Fruit fly (Drosophila melanogaster) whole organism, prepupa: Measurements from ENCODE around the gene Or67c.

Source experiments
- Blimp-1 ChIP-seq: fragments of 200-800 bp; sonication (Bioruptor generic); optimal IDR thresholded peaks from 3 replicates; lab custom pipeline; 2017; ENCODE audit warnings: missing biosample characterization, missing genetic modification characterization, mild to moderate bottlenecking, moderate library complexity, missing genetic modification reagents
- CG10631 ChIP-seq: fragments of 200-800 bp; sonication (Bioruptor generic); optimal IDR thresholded peaks from 2 replicates; lab custom pipeline; 2016; ENCODE audit warnings: missing biosample characterization, missing genetic modification characterization
- CG10669 ChIP-seq: fragments of 200-800 bp; sonication (Bioruptor generic); optimal IDR thresholded peaks from 3 replicates; lab custom pipeline; 2018; ENCODE audit warnings: missing biosample characterization, mild to moderate bottlenecking, missing genetic modification characterization, moderate library complexity
- CG11294 ChIP-seq: fragments of 200-800 bp; sonication (Bioruptor generic); IDR thresholded peaks from 2 replicates; pipeline ENCODE4 v1.3.6; 2022; ENCODE audit warnings: missing biosample characterization, missing genetic modification characterization
- CG11762 ChIP-seq: fragments of 200-800 bp; sonication (Bioruptor generic); optimal IDR thresholded peaks from 3 replicates; lab custom pipeline; 2016; ENCODE audit warnings: missing biosample characterization, missing genetic modification characterization; ENCODE audit not compliant: insufficient read depth
- CG11902 ChIP-seq: fragments of 200-800 bp; sonication (Bioruptor generic); optimal IDR thresholded peaks from 3 replicates; lab custom pipeline; 2016; ENCODE audit warnings: missing biosample characterization, missing genetic modification characterization
- CG15336 ChIP-seq: fragments of 200-800 bp; sonication (Bioruptor generic); IDR thresholded peaks from 2 replicates; pipeline ENCODE4 v1.3.6; 2022; ENCODE audit warnings: missing biosample characterization, missing genetic modification characterization
- CG3032 ChIP-seq: fragments of 200-800 bp; optimal IDR thresholded peaks from 2 replicates; lab custom pipeline; 2019; ENCODE audit warnings: missing biosample characterization, mild to moderate bottlenecking, missing genetic modification characterization, moderate library complexity
- CG31627 ChIP-seq: fragments of 200-800 bp; sonication (Bioruptor generic); optimal IDR thresholded peaks from 3 replicates; lab custom pipeline; 2016; ENCODE audit warnings: missing biosample characterization, missing genetic modification characterization
- CG34406 ChIP-seq: fragments of 200-800 bp; sonication (Bioruptor generic); optimal IDR thresholded peaks from 3 replicates; lab custom pipeline; 2016; ENCODE audit warnings: missing biosample characterization, missing genetic modification characterization
- CG3919 ChIP-seq: fragments of 200-800 bp; sonication (Bioruptor generic); optimal IDR thresholded peaks from 3 replicates; lab custom pipeline; 2016; ENCODE audit warnings: missing biosample characterization, missing genetic modification characterization
- CG4318 ChIP-seq: fragments of 200-800 bp; sonication (Bioruptor generic); optimal IDR thresholded peaks from 3 replicates; lab custom pipeline; 2017; ENCODE audit warnings: missing biosample characterization, mild to moderate bottlenecking, missing genetic modification characterization
- CG6163 ChIP-seq: fragments of 200-800 bp; sonication (Bioruptor generic); IDR thresholded peaks from 3 replicates; pipeline ENCODE4 v1.3.6; 2022; ENCODE audit warnings: missing biosample characterization, missing genetic modification characterization
- CG6276 ChIP-seq: fragments of 200-800 bp; sonication (Bioruptor generic); optimal IDR thresholded peaks from 2 replicates; lab custom pipeline; 2017; ENCODE audit warnings: missing biosample characterization, mild to moderate bottlenecking, missing genetic modification characterization
- CG6792 ChIP-seq: fragments of 200-800 bp; sonication (Bioruptor generic); optimal IDR thresholded peaks from 3 replicates; lab custom pipeline; 2016; ENCODE audit warnings: missing biosample characterization, missing genetic modification characterization
- CG6808 ChIP-seq: fragments of 200-800 bp; sonication (Bioruptor generic); optimal IDR thresholded peaks from 3 replicates; lab custom pipeline; 2017; ENCODE audit warnings: missing biosample characterization, missing genetic modification characterization, mild to moderate bottlenecking, moderate library complexity, missing genetic modification reagents
- CG6854 ChIP-seq: fragments of 200-800 bp; sonication (Bioruptor generic); optimal IDR thresholded peaks from 2 replicates; lab custom pipeline; 2017; ENCODE audit warnings: missing biosample characterization, mild to moderate bottlenecking, missing genetic modification characterization
- CG7368 ChIP-seq: fragments of 200-800 bp; sonication (Bioruptor generic); optimal IDR thresholded peaks from 3 replicates; lab custom pipeline; 2016; ENCODE audit warnings: missing biosample characterization, missing genetic modification characterization
- CG8119 ChIP-seq: fragments of 200-800 bp; sonication (Bioruptor generic); IDR thresholded peaks from 3 replicates; pipeline ENCODE4 v1.3.6; 2022; ENCODE audit warnings: missing biosample characterization, missing genetic modification characterization
- CG8632 ChIP-seq: fragments of 200-800 bp; sonication (Bioruptor generic); optimal IDR thresholded peaks from 3 replicates; lab custom pipeline; 2016; ENCODE audit warnings: missing biosample characterization, missing genetic modification characterization
- CG9139 ChIP-seq: fragments of 200-800 bp; sonication (Bioruptor generic); optimal IDR thresholded peaks from 3 replicates; lab custom pipeline; 2017; ENCODE audit warnings: missing biosample characterization, mild to moderate bottlenecking, missing genetic modification characterization
- Eip78C ChIP-seq: fragments of 200-800 bp; sonication (Bioruptor generic); peaks from one replicate; lab custom pipeline; 2016; ENCODE audit warnings: missing biosample characterization, missing genetic modification characterization
- Eip93F ChIP-seq: fragments of 200-800 bp; sonication (Bioruptor generic); optimal IDR thresholded peaks from 2 replicates; lab custom pipeline; 2016; ENCODE audit warnings: missing biosample characterization, mild to moderate bottlenecking, missing genetic modification characterization
- Ets21C ChIP-seq: fragments of 200-800 bp; sonication (Bioruptor generic); optimal IDR thresholded peaks from 3 replicates; lab custom pipeline; 2016; ENCODE audit warnings: missing biosample characterization, missing genetic modification characterization
- Ets96B ChIP-seq: fragments of 200-800 bp; optimal IDR thresholded peaks from 2 replicates; lab custom pipeline; 2019; ENCODE audit warnings: missing biosample characterization, mild to moderate bottlenecking, missing genetic modification characterization, moderate library complexity
- Hr38 ChIP-seq: sonication (Bioruptor generic); optimal IDR thresholded peaks from 2 replicates; lab custom pipeline; 2016; ENCODE audit warnings: missing biosample characterization, missing genetic modification characterization
- Lpt ChIP-seq: fragments of 200-800 bp; sonication (Bioruptor generic); optimal IDR thresholded peaks from 3 replicates; lab custom pipeline; 2016; ENCODE audit warnings: missing biosample characterization, missing genetic modification characterization
- Met ChIP-seq: fragments of 200-800 bp; sonication (Bioruptor generic); optimal IDR thresholded peaks from 3 replicates; lab custom pipeline; 2016; ENCODE audit warnings: missing biosample characterization, missing genetic modification characterization
- OdsH ChIP-seq: fragments of 200-800 bp; sonication (Bioruptor generic); optimal IDR thresholded peaks from 3 replicates; lab custom pipeline; 2016; ENCODE audit warnings: missing biosample characterization, missing genetic modification characterization
- Sox15 ChIP-seq: fragments of 200-800 bp; sonication (Bioruptor generic); optimal IDR thresholded peaks from 3 replicates; lab custom pipeline; 2016; ENCODE audit warnings: missing biosample characterization, missing genetic modification characterization
- acj6 ChIP-seq: fragments of 200-800 bp; sonication (Bioruptor generic); optimal IDR thresholded peaks from 3 replicates; lab custom pipeline; 2016; ENCODE audit warnings: missing biosample characterization, missing genetic modification characterization
- dac ChIP-seq: fragments of 200-800 bp; sonication (Bioruptor generic); optimal IDR thresholded peaks from 2 replicates; lab custom pipeline; 2017; ENCODE audit warnings: missing biosample characterization, mild to moderate bottlenecking, missing genetic modification characterization
- esn ChIP-seq: fragments of 200-800 bp; sonication (Bioruptor generic); optimal IDR thresholded peaks from 2 replicates; lab custom pipeline; 2016; ENCODE audit warnings: missing biosample characterization, mild to moderate bottlenecking, missing genetic modification characterization, moderate library complexity
- fd59A ChIP-seq: fragments of 200-800 bp; sonication (Bioruptor generic); optimal IDR thresholded peaks from 2 replicates; lab custom pipeline; 2017; ENCODE audit warnings: missing biosample characterization, mild to moderate bottlenecking, missing genetic modification characterization, missing genetic modification reagents
- fd85E ChIP-seq: fragments of 200-800 bp; sonication (Bioruptor generic); optimal IDR thresholded peaks from 3 replicates; lab custom pipeline; 2016; ENCODE audit warnings: missing biosample characterization, missing genetic modification characterization
- lz ChIP-seq: fragments of 200-800 bp; sonication (Bioruptor generic); optimal IDR thresholded peaks from 3 replicates; lab custom pipeline; 2016; ENCODE audit warnings: missing biosample characterization, missing genetic modification characterization
- net ChIP-seq: fragments of 200-800 bp; sonication (Bioruptor generic); optimal IDR thresholded peaks from 3 replicates; lab custom pipeline; 2016; ENCODE audit warnings: missing biosample characterization, missing genetic modification characterization
- spab ChIP-seq: fragments of 200-800 bp; sonication (Bioruptor generic); optimal IDR thresholded peaks from 2 replicates; lab custom pipeline; 2017; ENCODE audit warnings: missing biosample characterization, mild to moderate bottlenecking, missing genetic modification characterization, missing genetic modification reagents
- topi ChIP-seq: fragments of 200-800 bp; sonication (Bioruptor generic); optimal IDR thresholded peaks from 3 replicates; lab custom pipeline; 2016; ENCODE audit warnings: missing biosample characterization, missing genetic modification characterization
- vri ChIP-seq: fragments of 200-800 bp; sonication (Bioruptor generic); optimal IDR thresholded peaks from 3 replicates; lab custom pipeline; 2016; ENCODE audit warnings: missing biosample characterization, mild to moderate bottlenecking, missing genetic modification characterization

Or67c gene

DNA sequence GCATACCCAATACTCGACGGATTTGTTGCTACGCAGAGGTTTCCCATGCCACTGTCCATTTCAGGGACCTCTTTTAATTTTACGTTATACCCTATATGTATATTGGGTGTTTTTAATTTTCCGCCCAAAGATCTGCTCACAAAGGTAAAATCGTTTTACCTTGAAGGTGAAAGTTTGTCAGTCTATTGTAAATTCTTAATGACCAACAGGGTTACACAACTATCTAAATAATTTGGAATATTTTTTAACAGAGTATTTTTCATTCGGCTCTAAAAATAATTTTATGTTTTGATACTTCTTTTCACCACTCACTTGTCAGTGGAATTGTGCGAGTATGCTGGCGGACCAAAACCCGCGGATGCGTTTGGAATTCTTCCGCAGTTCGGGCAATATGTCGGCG, 23.1 kb upstream of the Or67c start (continued):
- no peak for TF ChIP-seq CG6792 (GFP tag; lab: Kevin White, UChicago)
- TF ChIP-seq CG9139 (GFP tag; lab: Kevin White, UChicago) = no peak
- TF ChIP-seq CG11902 (GFP tag; lab: Kevin White, UChicago) = no peak
- peak; percentile 31 for TF ChIP-seq CG10631 (GFP tag; lab: Kevin White, UChicago)
- peak; percentile 9 for TF ChIP-seq OdsH (GFP tag; lab: Kevin White, UChicago)
- TF ChIP-seq Blimp-1 (GFP tag; lab: Kevin White, UChicago) = no peak
- TF ChIP-seq dac (GFP tag; lab: Kevin White, UChicago) = no peak
- TF ChIP-seq vri (GFP tag; lab: Kevin White, UChicago) = peak; percentile 42
- TF ChIP-seq CG34406 (GFP tag; lab: Kevin White, UChicago) = peak; percentile 14
- TF ChIP-seq Lpt (GFP tag; lab: Kevin White, UChicago) = no peak
- peak; percentile 88 for TF ChIP-seq Eip78C
- no peak for TF ChIP-seq CG6276 (GFP tag; lab: Kevin White, UChicago)
- no peak for TF ChIP-seq CG6163
- no peak for TF ChIP-seq CG6808
- TF ChIP-seq spab = no peak
- TF ChIP-seq topi (GFP tag; lab: Kevin White, UChicago) = peak; percentile 20
- no peak for TF ChIP-seq CG8119 (GFP tag; lab: Robert Waterston, UW)
- TF ChIP-seq Met (GFP tag; lab: Kevin White, UChicago) = peak; percentile 55
- TF ChIP-seq CG11294 = no peak
- no peak for TF ChIP-seq fd85E
- TF ChIP-seq Ets21C = peak; percentile 16
- TF ChIP-seq CG31627 (GFP tag; lab: Kevin White, UChicago) = peak; percentile 63
- no peak for TF ChIP-seq Sox15
- no peak for TF ChIP-seq CG6854 (GFP tag; lab: Kevin White, UChicago)
- TF ChIP-seq Hr38 = no peak
- TF ChIP-seq Ets96B (tag; lab: Kevin White, UChicago) = peak; percentile 14
- TF ChIP-seq CG3032 (tag; lab: Kevin White, UChicago) = peak; percentile 14
- TF ChIP-seq esn = peak; percentile 56
- no peak for TF ChIP-seq net (GFP tag; lab: Kevin White, UChicago)
- peak; percentile 26 for TF ChIP-seq lz
- peak; percentile 8 for TF ChIP-seq CG10669 (GFP tag; lab: Kevin White, UChicago)
- TF ChIP-seq CG11762 (GFP tag; lab: Kevin White, UChicago) = no peak
- no peak for TF ChIP-seq CG8632 (GFP tag; lab: Kevin White, UChicago)
- no peak for TF ChIP-seq CG15336 (GFP tag; lab: Robert Waterston, UW)
- no peak for TF ChIP-seq CG4318 (GFP tag; lab: Kevin White, UChicago)

DNA sequence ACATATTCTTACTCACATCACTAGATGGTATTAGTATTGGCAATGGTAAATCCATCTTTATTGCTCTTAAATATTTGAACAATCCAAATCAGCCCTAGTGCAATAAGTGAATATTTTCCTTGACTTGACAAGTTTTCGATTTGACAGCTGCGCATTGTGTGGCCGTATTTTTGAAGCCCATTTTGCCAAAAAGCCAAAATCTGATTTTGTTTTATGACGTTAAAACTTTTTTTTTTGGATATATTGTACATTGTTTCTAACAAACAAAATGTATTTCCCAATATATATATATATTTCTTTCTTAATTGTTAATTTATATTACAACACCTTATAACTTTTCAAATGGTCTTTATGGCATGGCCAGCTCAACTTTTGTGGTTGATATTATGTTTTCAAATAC, 22.5 kb upstream of the Or67c start, which contains the start of gene can:
Gene can, minus strand, starts transcription at position 101 of the 400 bp plus-strand sequence.
- TF ChIP-seq Hr38 = no peak
- no peak for TF ChIP-seq spab
- no peak for TF ChIP-seq acj6
- TF ChIP-seq esn = no peak
- no peak for TF ChIP-seq Blimp-1 (GFP tag; lab: Kevin White, UChicago)
- no peak for TF ChIP-seq CG8119 (GFP tag; lab: Robert Waterston, UW)
- TF ChIP-seq Met (GFP tag; lab: Kevin White, UChicago) = no peak
- TF ChIP-seq fd85E = no peak
- TF ChIP-seq fd59A (GFP tag; lab: Kevin White, UChicago) = no peak
- TF ChIP-seq Eip93F = no peak
- TF ChIP-seq CG9139 (GFP tag; lab: Kevin White, UChicago) = no peak
- no peak for TF ChIP-seq CG10669 (GFP tag; lab: Kevin White, UChicago)
- TF ChIP-seq topi (GFP tag; lab: Kevin White, UChicago) = no peak
- no peak for TF ChIP-seq CG6792 (GFP tag; lab: Kevin White, UChicago)
- TF ChIP-seq CG11294 = no peak
- no peak for TF ChIP-seq CG7368 (GFP tag; lab: Kevin White, UChicago)
- no peak for TF ChIP-seq CG3919
